Fruit fly (Drosophila melanogaster): ENCODE data around the gene CG9044.

DNA sequence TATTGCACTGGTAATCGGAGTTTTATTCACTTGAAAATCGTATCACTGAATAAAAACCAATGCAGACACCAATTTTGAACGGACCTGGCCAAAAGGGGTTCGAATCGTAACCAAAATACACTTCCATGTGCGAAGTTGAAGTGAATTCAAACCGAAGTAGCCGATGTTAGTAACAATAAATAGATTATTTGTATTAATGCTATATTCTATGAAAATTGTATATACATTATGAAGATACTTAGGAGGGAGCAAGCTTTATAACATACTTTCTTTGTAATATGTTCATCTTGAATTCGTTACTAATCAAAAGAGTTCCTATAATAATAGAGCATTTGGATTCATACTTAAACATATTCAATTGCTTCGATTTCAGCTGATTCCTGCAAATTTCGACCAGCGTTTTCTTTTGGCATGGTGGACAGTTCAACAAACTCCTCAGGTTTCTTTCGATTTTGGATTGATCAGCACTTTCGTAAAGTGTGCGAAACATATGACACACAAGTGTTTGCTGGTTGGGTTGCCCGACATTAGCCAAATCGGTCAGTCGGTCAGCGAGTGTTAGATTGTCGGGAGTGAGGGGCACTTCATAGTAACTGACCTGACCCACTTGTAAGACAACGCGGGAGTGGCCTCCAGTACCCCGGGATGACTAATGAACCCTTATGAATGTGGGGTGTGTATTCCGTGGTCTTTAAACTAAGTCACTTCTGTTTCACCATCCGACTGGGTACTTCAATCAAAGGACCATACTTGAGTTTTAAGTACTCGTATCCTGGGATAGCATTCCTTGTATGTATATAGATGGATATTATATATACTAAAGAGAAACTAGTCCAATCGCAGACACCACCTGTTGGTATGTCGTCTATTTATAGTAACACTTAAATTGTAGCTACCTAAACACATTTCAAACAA is 18.7 kb downstream of the CG9044 start, which contains the start of the genes CG13992 and Ucp4C:
- TF ChIP-seq CG8478 (optimal IDR thresholded peaks at IDR 0.05) (no peak), CTCF (optimal IDR thresholded peaks at IDR 0.05) (no peak)

Data from S2 (cell line).